Worm (Caenorhabditis elegans) whole organism, L1 larva: ENCODE data around the gene ZK897.10.
A peak's percentile ranks its signal among the peaks of the same experiment; 100 is the strongest.

Source experiments
- C16A3.4 ChIP-seq: fragments of 150-350 bp; optimal IDR thresholded peaks from 2 replicates; lab custom pipeline; 2014; ENCODE audit warnings: missing biosample characterization, missing genetic modification characterization
- ceh-82 ChIP-seq, 3 experiments: fragments of 150-350 bp in 1 of 3; sonication (generic microtip) in 2 of 3; optimal IDR thresholded peaks; 2 replicates each; lab custom pipeline; 2014 to 2017; ENCODE audit warnings: missing biosample characterization in 3 of 3, missing genetic modification characterization in 3 of 3
- dsc-1 ChIP-seq: sonication (generic microtip); optimal IDR thresholded peaks from 2 replicates; lab custom pipeline; 2016; ENCODE audit warnings: mild to moderate bottlenecking, missing genetic modification characterization, missing compliant biosample characterization
- egl-27 ChIP-seq, 2 experiments: fragments of 150-350 bp in 1 of 2; sonication (generic microtip); optimal IDR thresholded peaks; 3 replicates each; lab custom pipeline; 2017 to 2018; ENCODE audit warnings: missing biosample characterization in 2 of 2, missing genetic modification characterization in 2 of 2, missing genetic modification reagents in 2 of 2
- elt-2 ChIP-seq: sonication (generic microtip); optimal IDR thresholded peaks from 2 replicates; lab custom pipeline; 2016; ENCODE audit warnings: missing genetic modification characterization, mild to moderate bottlenecking, inconsistent platforms, missing compliant biosample characterization, missing genetic modification reagents
- fos-1 ChIP-seq: fragments of 150-350 bp; optimal IDR thresholded peaks from 2 replicates; lab custom pipeline; 2014; ENCODE audit warnings: missing biosample characterization, missing genetic modification characterization
- mdl-1 ChIP-seq, 2 experiments: fragments of 150-350 bp; optimal IDR thresholded peaks; 2 replicates each; lab custom pipeline; 2014 to 2017; ENCODE audit warnings: missing biosample characterization in 2 of 2, missing genetic modification characterization in 2 of 2, inconsistent platforms in 1 of 2
- nhr-77 ChIP-seq: fragments of 150-350 bp; optimal IDR thresholded peaks from 2 replicates; lab custom pipeline; 2014; ENCODE audit warnings: missing biosample characterization, missing genetic modification characterization
- nhr-90 ChIP-seq: sonication (generic microtip); optimal IDR thresholded peaks from 2 replicates; lab custom pipeline; 2016; ENCODE audit warnings: mild to moderate bottlenecking, missing genetic modification characterization, missing compliant biosample characterization; ENCODE audit not compliant: poor library complexity
- snpc-4 ChIP-seq: fragments of 150-350 bp; optimal IDR thresholded peaks from 2 replicates; lab custom pipeline; 2014; ENCODE audit warnings: missing biosample characterization, missing genetic modification characterization
- unc-62 ChIP-seq: fragments of 150-350 bp; optimal IDR thresholded peaks from 2 replicates; lab custom pipeline; 2014; ENCODE audit warnings: missing biosample characterization, missing genetic modification reagents, missing genetic modification characterization
- unc-98 ChIP-seq: fragments of 200-800 bp; sonication (Bioruptor generic); IDR thresholded peaks from 2 replicates; pipeline ENCODE4 v1.3.6; 2022; ENCODE audit warnings: missing genetic modification characterization, missing compliant biosample characterization
- xbp-1 ChIP-seq: sonication (generic microtip); optimal IDR thresholded peaks from 2 replicates; lab custom pipeline; 2016; ENCODE audit warnings: missing genetic modification characterization, missing compliant biosample characterization
- ztf-11 ChIP-seq, 2 experiments: sonication (generic microtip); optimal IDR thresholded peaks; 2 replicates each; lab custom pipeline; 2016 to 2017; ENCODE audit warnings: missing genetic modification characterization in 2 of 2, missing biosample characterization in 1 of 2, missing compliant biosample characterization in 1 of 2

ce11 chrIV:12765067-12765466 lies at the start of gene ZK897.10:
- TF ChIP-seq egl-27 (tag; optimal IDR thresholded peaks at IDR 0.05; lab: Kevin White, UChicago) (no peak), unc-98 (GFP tag; lab: Robert Waterston, UW) (no peak), elt-2 (peak; percentile 53), ceh-82 (tag; optimal IDR thresholded peaks at IDR 0.05; lab: Kevin White, UChicago) (no peak), snpc-4 (tag; lab: Kevin White, UChicago) (no peak), nhr-90 (no peak), dsc-1 (tag; lab: Kevin White, UChicago) (no peak), xbp-1 (no peak), nhr-77 (tag; lab: Kevin White, UChicago) (no peak), ztf-11 (tag; optimal IDR thresholded peaks at IDR 0.05; lab: Kevin White, UChicago) (no peak), mdl-1 (tag; optimal IDR thresholded peaks at IDR 0.05; lab: Kevin White, UChicago) (no peak), unc-62 (GFP tag; lab: Kevin White, UChicago) (no peak), fos-1 (tag; lab: Kevin White, UChicago) (no peak), C16A3.4 (tag; lab: Kevin White, UChicago) (no peak)
